Fruit fly (Drosophila melanogaster): ENCODE measurements around the gene CG9356.

Gene CG9356

dm6 chr3R:9428189-9428699 lies 24.2 kb upstream of the CG9356 start (continued):
- TF ChIP-seq CG15073 (GFP tag; optimal IDR thresholded peaks at IDR 0.05) (no peak), dan (GFP tag; IDR thresholded peaks at IDR 0.05) (no peak), CG12769 (tag; optimal IDR thresholded peaks at IDR 0.05) (peak; percentile 94), CG5245 (GFP tag; optimal IDR thresholded peaks at IDR 0.05) (no peak), Scr (GFP tag; IDR thresholded peaks at IDR 0.05; ENCODE audit: partially characterized antibody) (peak; percentile 41; the same call in 1 of the 2 replicates), Optix (GFP tag; IDR thresholded peaks at IDR 0.05) (no peak), CG4617 (GFP tag; optimal IDR thresholded peaks at IDR 0.05; ENCODE audit: borderline replicate concordance) (no peak), zen (tag; optimal IDR thresholded peaks at IDR 0.05) (peak; percentile 27), abd-A (tag; optimal IDR thresholded peaks at IDR 0.05) (peak; percentile 58), Fer2 (tag; optimal IDR thresholded peaks at IDR 0.05) (no peak), CG14710 (tag; optimal IDR thresholded peaks at IDR 0.05) (no peak), CG9876 (GFP tag; optimal IDR thresholded peaks at IDR 0.05) (no peak), CG17568 (GFP tag; optimal IDR thresholded peaks at IDR 0.05) (peak; percentile 70), tin (GFP tag; optimal IDR thresholded peaks at IDR 0.05) (peak; percentile 9), nmo (GFP tag; optimal IDR thresholded peaks at IDR 0.05) (no peak), CG3065 (GFP tag; optimal IDR thresholded peaks at IDR 0.05) (no peak), MESR4 (GFP tag; optimal IDR thresholded peaks at IDR 0.05) (no peak), CG1602 (GFP tag; optimal IDR thresholded peaks at IDR 0.05) (no peak), CG31365 (tag; optimal IDR thresholded peaks at IDR 0.05) (peak; percentile 47), Hey (tag; optimal IDR thresholded peaks at IDR 0.05) (peak; percentile 26), sqz (GFP tag; optimal IDR thresholded peaks at IDR 0.05) (peak; percentile 76), Dek (tag; optimal IDR thresholded peaks at IDR 0.05) (no peak), CG1832 (GFP tag; optimal IDR thresholded peaks at IDR 0.05) (peak; percentile 70), CG17186 (GFP tag; optimal IDR thresholded peaks at IDR 0.05) (no peak), bcd (GFP tag; optimal IDR thresholded peaks at IDR 0.05) (no peak), CG10267 (tag; optimal IDR thresholded peaks at IDR 0.05) (no peak), Lim3 (GFP tag; IDR thresholded peaks at IDR 0.05) (no peak), fd96Cb (tag; optimal IDR thresholded peaks at IDR 0.05) (no peak), Lhr (GFP tag; optimal IDR thresholded peaks at IDR 0.05) (no peak), CG5180 (GFP tag; optimal IDR thresholded peaks at IDR 0.05) (peak; percentile 6), aop (GFP tag; IDR thresholded peaks at IDR 0.05) (no peak), Dip3 (GFP tag; optimal IDR thresholded peaks at IDR 0.05) (no peak), Bteb2 (GFP tag; optimal IDR thresholded peaks at IDR 0.05) (no peak), sc (optimal IDR thresholded peaks at IDR 0.05) (no peak), sc (GFP tag; optimal IDR thresholded peaks at IDR 0.05) (no peak), nom (GFP tag; optimal IDR thresholded peaks at IDR 0.05) (peak; percentile 95), Spps (tag; optimal IDR thresholded peaks at IDR 0.05) (no peak), CG12155 (GFP tag; optimal IDR thresholded peaks at IDR 0.05) (no peak), ci (GFP tag; IDR thresholded peaks at IDR 0.05) (peak; percentile 81), CG17359 (tag; optimal IDR thresholded peaks at IDR 0.05) (no peak), sd (tag; optimal IDR thresholded peaks at IDR 0.05) (peak; percentile 89), eyg (GFP tag; optimal IDR thresholded peaks at IDR 0.05) (no peak), hkb (optimal IDR thresholded peaks at IDR 0.05) (no peak), hkb (GFP tag; IDR thresholded peaks at IDR 0.05) (peak; percentile 62), CG8089 (GFP tag; optimal IDR thresholded peaks at IDR 0.05) (peak; percentile 4), Med (GFP tag) (peak; percentile 54), scrt (GFP tag; optimal IDR thresholded peaks at IDR 0.05) (peak; percentile 8), CG15514 (GFP tag; optimal IDR thresholded peaks at IDR 0.05) (peak; percentile 40), Sox102F (GFP tag; optimal IDR thresholded peaks at IDR 0.05) (no peak), CG33213 (GFP tag; optimal IDR thresholded peaks at IDR 0.05) (no peak), gt (GFP tag; IDR thresholded peaks at IDR 0.05) (no peak)

Data from whole organism, embryonic.